Worm (Caenorhabditis elegans): ENCODE measurements around the gene bgnt-1.1.

Gene bgnt-1.1

ce11 chrIV:10506016-10506415 lies 33.4 kb downstream of the bgnt-1.1 start:
- TF ChIP-seq unc-62 (GFP tag; optimal IDR thresholded peaks at IDR 0.05): no peak

ce11 chrIV:10507586-10507985 lies 35.0 kb downstream of the bgnt-1.1 start:
- no peak for TF ChIP-seq unc-62 (GFP tag; optimal IDR thresholded peaks at IDR 0.05)

ce11 chrIV:10511432-10511831 lies 38.9 kb downstream of the bgnt-1.1 start:
- no peak for TF ChIP-seq unc-62 (GFP tag; optimal IDR thresholded peaks at IDR 0.05)

- TF ChIP-seq unc-62 (GFP tag; optimal IDR thresholded peaks at IDR 0.05): no peak
These were observed 40.2 kb downstream of the bgnt-1.1 start for ce11 chrIV:10512752-10513151.

ce11 chrIV:10513266-10513665 lies 40.7 kb downstream of the bgnt-1.1 start:
- TF ChIP-seq unc-62 (GFP tag; optimal IDR thresholded peaks at IDR 0.05): no peak

- TF ChIP-seq unc-62 (GFP tag; optimal IDR thresholded peaks at IDR 0.05): no peak
These were observed 42.5 kb downstream of the bgnt-1.1 start, which contains the start of gene C02F4.4 for ce11 chrIV:10515128-10515527. TSS of gene C02F4.4 (minus strand) at chrIV:10515228.

- no peak for TF ChIP-seq unc-62 (GFP tag; optimal IDR thresholded peaks at IDR 0.05)
These were observed 46.1 kb downstream of the bgnt-1.1 start for ce11 chrIV:10518652-10519051.

- no peak for TF ChIP-seq unc-62 (GFP tag; optimal IDR thresholded peaks at IDR 0.05)
These were observed 48.5 kb downstream of the bgnt-1.1 start, which contains the start of gene cal-4 for ce11 chrIV:10521106-10521505. TSS of gene cal-4 (plus strand) at chrIV:10521406.

ce11 chrIV:10524095-10524829 lies 51.7 kb downstream of the bgnt-1.1 start, which contains the start of gene C02F4.5:
TSS of gene C02F4.5 (minus strand) at chrIV:10524145.
- no peak for TF ChIP-seq unc-62 (GFP tag; optimal IDR thresholded peaks at IDR 0.05)
